Worm (Caenorhabditis elegans) whole organism, early embryonic: ENCODE data around the gene F09A5.3.

Source experiments
- B0310.2 ChIP-seq: sonication (generic microtip); optimal IDR thresholded peaks from 2 replicates; lab custom pipeline; 2016; ENCODE audit warnings: mild to moderate bottlenecking, missing genetic modification characterization, missing compliant biosample characterization
- F13C5.2 ChIP-seq: sonication (generic microtip); optimal IDR thresholded peaks from 2 replicates; lab custom pipeline; 2017; ENCODE audit warnings: mild to moderate bottlenecking, missing genetic modification characterization, inconsistent platforms, missing compliant biosample characterization
- ama-1 ChIP-seq: fragments of 150-350 bp; optimal IDR thresholded peaks from 2 replicates; lab custom pipeline; 2014
- ceh-13 ChIP-seq: fragments of 200-800 bp; sonication (Bioruptor generic); optimal IDR thresholded peaks from 2 replicates; lab custom pipeline; 2018; ENCODE audit warnings: mild to moderate bottlenecking, missing genetic modification characterization, missing compliant biosample characterization
- ceh-36 ChIP-seq: sonication (generic microtip); optimal IDR thresholded peaks from 2 replicates; lab custom pipeline; 2016; ENCODE audit warnings: missing genetic modification characterization, inconsistent platforms, missing compliant biosample characterization
- ets-7 ChIP-seq: sonication (generic microtip); optimal IDR thresholded peaks from 2 replicates; lab custom pipeline; 2016; ENCODE audit warnings: missing genotype, missing genetic modification characterization, missing compliant biosample characterization
- flt-1 ChIP-seq: fragments of 200-800 bp; sonication (Bioruptor generic); IDR thresholded peaks from 2 replicates; pipeline ENCODE4 v1.3.6; 2022; ENCODE audit warnings: missing genetic modification characterization, missing compliant biosample characterization
- hnd-1 ChIP-seq: sonication (generic microtip); optimal IDR thresholded peaks from 2 replicates; lab custom pipeline; 2016; ENCODE audit warnings: missing genetic modification characterization, missing compliant biosample characterization
- sea-1 ChIP-seq: fragments of 200-800 bp; sonication (Bioruptor generic); conservative IDR thresholded peaks from 2 replicates; pipeline ENCODE4 v1.3.6; 2022; ENCODE audit warnings: missing genetic modification characterization, missing compliant biosample characterization
- tbx-11 ChIP-seq: fragments of 200-800 bp; sonication (Bioruptor generic); IDR thresholded peaks from 2 replicates; pipeline ENCODE4 v1.3.6; 2022; ENCODE audit warnings: missing genetic modification characterization, missing compliant biosample characterization
- tra-4 ChIP-seq: sonication (generic microtip); optimal IDR thresholded peaks from 2 replicates; lab custom pipeline; 2017; ENCODE audit warnings: missing genetic modification characterization, missing compliant biosample characterization

ce11 chrX:13144975-13145618 is 3.7 kb downstream of the F09A5.3 start:
- TF ChIP-seq B0310.2 (tag; lab: Kevin White, UChicago): peak; percentile 55
- peak; percentile 40 for TF ChIP-seq flt-1 (GFP tag; lab: Robert Waterston, UW)
- TF ChIP-seq ama-1: peak; percentile 90
- peak; percentile 83 for TF ChIP-seq F13C5.2
- TF ChIP-seq sea-1 (GFP tag; lab: Robert Waterston, UW): 0 out of 2 replicates have a peak, but pooled peaks have one; percentile 27
- peak; percentile 82 for TF ChIP-seq ceh-36 (tag; lab: Kevin White, UChicago)
- TF ChIP-seq ceh-13 (GFP tag; lab: Kevin White, UChicago): no peak
- TF ChIP-seq tbx-11 (GFP tag; lab: Robert Waterston, UW): no peak
- peak; percentile 26 for TF ChIP-seq ets-7 (tag; lab: Kevin White, UChicago)
- no peak for TF ChIP-seq hnd-1 (tag; lab: Kevin White, UChicago)
- TF ChIP-seq tra-4: peak; percentile 68
